Fruit fly (Drosophila melanogaster) whole organism, embryonic: ENCODE data around the gene CG6409.

Source experiments
- Ada2b ChIP-seq: fragments of 200-800 bp; sonication (Bioruptor generic); IDR thresholded peaks from 2 replicates; pipeline ENCODE4 v1.3.6; 2022; ENCODE audit warnings: missing biosample characterization, missing genetic modification characterization
- BEAF-32 ChIP-seq: fragments of 200-800 bp; sonication (Bioruptor generic); optimal IDR thresholded peaks from 3 replicates; lab custom pipeline; 2017; ENCODE audit warnings: missing biosample characterization, missing genetic modification characterization, mild to moderate bottlenecking, moderate library complexity, missing genetic modification reagents
- CG10147 ChIP-seq: fragments of 200-800 bp; sonication (Bioruptor generic); optimal IDR thresholded peaks from 2 replicates; lab custom pipeline; 2019; ENCODE audit warnings: missing biosample characterization, mild to moderate bottlenecking, missing genetic modification characterization, moderate library complexity
- CG11247 ChIP-seq: fragments of 200-800 bp; sonication (Bioruptor generic); IDR thresholded peaks from 2 replicates; pipeline ENCODE4 v1.3.6; 2022; ENCODE audit warnings: missing biosample characterization, missing genetic modification characterization
- CG12219 ChIP-seq: fragments of 200-800 bp; sonication (Bioruptor generic); optimal IDR thresholded peaks from 3 replicates; lab custom pipeline; 2018; ENCODE audit warnings: missing biosample characterization, mild to moderate bottlenecking, missing genetic modification characterization
- CG14860 ChIP-seq: fragments of 200-800 bp; sonication (Bioruptor generic); IDR thresholded peaks from 3 replicates; pipeline ENCODE4 v1.3.6; 2022; ENCODE audit warnings: missing biosample characterization, missing genetic modification characterization; ENCODE audit not compliant: partially characterized antibody
- CG15514 ChIP-seq: fragments of 200-800 bp; sonication (Bioruptor generic); optimal IDR thresholded peaks from 3 replicates; lab custom pipeline; 2017; ENCODE audit warnings: missing biosample characterization, missing genetic modification characterization, mild to moderate bottlenecking, moderate library complexity, missing genetic modification reagents
- CG16863 ChIP-seq: fragments of 200-800 bp; sonication (Bioruptor generic); optimal IDR thresholded peaks from 3 replicates; lab custom pipeline; 2016; ENCODE audit warnings: missing biosample characterization, missing genetic modification characterization
- CG17912 ChIP-seq: fragments of 200-800 bp; sonication (Bioruptor generic); optimal IDR thresholded peaks from 2 replicates; lab custom pipeline; 2018; ENCODE audit warnings: missing biosample characterization, mild to moderate bottlenecking, missing genetic modification characterization
- CG18262 ChIP-seq: fragments of 200-800 bp; optimal IDR thresholded peaks from 3 replicates; lab custom pipeline; 2019; ENCODE audit warnings: missing biosample characterization, mild to moderate bottlenecking, missing genetic modification characterization, moderate library complexity
- CG2116 ChIP-seq: fragments of 200-800 bp; sonication (Bioruptor generic); optimal IDR thresholded peaks from 3 replicates; lab custom pipeline; 2018; ENCODE audit warnings: missing biosample characterization, mild to moderate bottlenecking, missing genetic modification characterization
- CG2712 ChIP-seq: fragments of 200-800 bp; optimal IDR thresholded peaks from 3 replicates; lab custom pipeline; 2019; ENCODE audit warnings: missing biosample characterization, mild to moderate bottlenecking, missing genetic modification characterization, moderate library complexity
- CG30020 ChIP-seq: fragments of 200-800 bp; optimal IDR thresholded peaks from 2 replicates; lab custom pipeline; 2019; ENCODE audit warnings: missing biosample characterization, mild to moderate bottlenecking, missing genetic modification characterization, moderate library complexity
- CG3163 ChIP-seq: fragments of 200-800 bp; sonication (Bioruptor generic); optimal IDR thresholded peaks from 3 replicates; lab custom pipeline; 2016; ENCODE audit warnings: missing biosample characterization, missing genetic modification characterization
- CG32532 ChIP-seq: fragments of 200-800 bp; sonication (Bioruptor generic); IDR thresholded peaks from 2 replicates; pipeline ENCODE4 v1.3.6; 2022; ENCODE audit warnings: missing biosample characterization, missing genetic modification characterization
- CG32772 ChIP-seq: fragments of 200-800 bp; sonication (Bioruptor generic); IDR thresholded peaks from 2 replicates; pipeline ENCODE4 v1.3.6; 2022; ENCODE audit warnings: missing biosample characterization, missing genetic modification characterization
- CG3407 ChIP-seq: fragments of 200-800 bp; sonication (Bioruptor generic); optimal IDR thresholded peaks from 2 replicates; lab custom pipeline; 2018; ENCODE audit warnings: missing biosample characterization, mild to moderate bottlenecking, missing genetic modification characterization
- CG6654 ChIP-seq: fragments of 200-800 bp; sonication (Bioruptor generic); optimal IDR thresholded peaks from 2 replicates; lab custom pipeline; 2017; ENCODE audit warnings: missing biosample characterization, mild to moderate bottlenecking, missing genetic modification characterization
- CG6813 ChIP-seq: fragments of 200-800 bp; sonication (Bioruptor generic); optimal IDR thresholded peaks from 2 replicates; lab custom pipeline; 2017; ENCODE audit warnings: missing biosample characterization, missing genetic modification characterization, mild to moderate bottlenecking, moderate library complexity, missing genetic modification reagents
- CG8290 ChIP-seq, 3 experiments: fragments of 200-800 bp; sonication (Bioruptor generic); optimal IDR thresholded peaks; 2 replicates each; lab custom pipeline; 2016 to 2019; ENCODE audit warnings: missing biosample characterization in 3 of 3, missing genetic modification characterization in 3 of 3, mild to moderate bottlenecking in 2 of 3, moderate library complexity in 1 of 3
- CG8359 ChIP-seq: fragments of 200-800 bp; sonication (Bioruptor generic); optimal IDR thresholded peaks from 2 replicates; lab custom pipeline; 2017; ENCODE audit warnings: missing biosample characterization, mild to moderate bottlenecking, missing genetic modification characterization, borderline replicate concordance
- E2f1 ChIP-seq: fragments of 200-800 bp; sonication (Bioruptor generic); IDR thresholded peaks from 2 replicates; pipeline ENCODE4 v1.3.6; 2022; ENCODE audit warnings: missing biosample characterization, missing genetic modification characterization
- H2.0 ChIP-seq: fragments of 200-800 bp; sonication (Bioruptor generic); IDR thresholded peaks from 2 replicates; pipeline ENCODE4 v1.3.6; 2022; ENCODE audit warnings: missing biosample characterization, missing genetic modification characterization
- Hr78 ChIP-seq, 2 experiments: fragments of 200-800 bp in 1 of 2; fragments of >200 bp in 1 of 2; sonication (Bioruptor generic) in 1 of 2; optimal IDR thresholded peaks; 2 replicates each; lab custom pipeline; 2017 to 2019; ENCODE audit warnings: missing biosample characterization in 2 of 2, missing genetic modification characterization in 2 of 2, mild to moderate bottlenecking in 1 of 2, moderate library complexity in 1 of 2
- Nf-YC ChIP-seq: fragments of 200-800 bp; optimal IDR thresholded peaks from 3 replicates; lab custom pipeline; 2019; ENCODE audit warnings: missing biosample characterization, mild to moderate bottlenecking, missing genetic modification characterization, moderate library complexity
- Optix ChIP-seq: fragments of 200-800 bp; sonication (Bioruptor generic); IDR thresholded peaks from 3 replicates; pipeline ENCODE4 v1.3.6; 2022; ENCODE audit warnings: missing biosample characterization, missing genetic modification characterization
- Tbp ChIP-seq: fragments of >200 bp; optimal IDR thresholded peaks from 2 replicates; lab custom pipeline; 2018; ENCODE audit warnings: missing biosample characterization, missing genetic modification characterization
- abd-A ChIP-seq: fragments of 200-800 bp; sonication (Bioruptor generic); optimal IDR thresholded peaks from 3 replicates; lab custom pipeline; 2019; ENCODE audit warnings: missing biosample characterization, mild to moderate bottlenecking, missing genetic modification characterization, moderate library complexity
- ato ChIP-seq: fragments of 200-800 bp; sonication (Bioruptor generic); IDR thresholded peaks from 2 replicates; pipeline ENCODE4 v1.3.6; 2022; ENCODE audit warnings: missing biosample characterization, missing genetic modification characterization; ENCODE audit not compliant: partially characterized antibody
- crol ChIP-seq: fragments of 200-800 bp; sonication (Bioruptor generic); IDR thresholded peaks from 2 replicates; pipeline ENCODE4 v1.3.6; 2022; ENCODE audit warnings: missing biosample characterization, missing genetic modification characterization
- dati ChIP-seq: fragments of 200-800 bp; sonication (Bioruptor generic); IDR thresholded peaks from 2 replicates; pipeline ENCODE4 v1.3.6; 2022; ENCODE audit warnings: missing biosample characterization, missing genetic modification characterization
- dmrt11E ChIP-seq: fragments of 200-800 bp; sonication (Bioruptor generic); optimal IDR thresholded peaks from 3 replicates; lab custom pipeline; 2018; ENCODE audit warnings: missing biosample characterization, mild to moderate bottlenecking, missing genetic modification characterization, moderate library complexity
- emc ChIP-seq: fragments of 200-800 bp; sonication (Bioruptor generic); optimal IDR thresholded peaks from 2 replicates; lab custom pipeline; 2016; ENCODE audit warnings: missing biosample characterization, missing genetic modification characterization
- en ChIP-seq: fragments of 200-800 bp; sonication (Bioruptor generic); optimal IDR thresholded peaks from 2 replicates; lab custom pipeline; 2016; ENCODE audit warnings: missing biosample characterization, missing genetic modification characterization
- fu2 ChIP-seq: fragments of 200-800 bp; sonication (Bioruptor generic); optimal IDR thresholded peaks from 2 replicates; lab custom pipeline; 2016; ENCODE audit warnings: missing biosample characterization, missing genetic modification characterization
- gem ChIP-seq: fragments of 200-800 bp; sonication (Bioruptor generic); optimal IDR thresholded peaks from 2 replicates; lab custom pipeline; 2019; ENCODE audit warnings: missing biosample characterization, mild to moderate bottlenecking, missing genetic modification characterization, moderate library complexity
- gfzf ChIP-seq: fragments of 200-800 bp; sonication (Bioruptor generic); optimal IDR thresholded peaks from 2 replicates; lab custom pipeline; 2016; ENCODE audit warnings: missing biosample characterization, mild to moderate bottlenecking, missing genetic modification characterization, moderate library complexity
- hkb ChIP-seq, 2 experiments: fragments of 200-800 bp in 1 of 2; fragments of >200 bp in 1 of 2; sonication (Bioruptor generic) in 1 of 2; IDR thresholded peaks in 1 of 2; optimal IDR thresholded peaks in 1 of 2; 2 replicates each; pipeline versions ENCODE4 v1.3.6 to Lab custom; 2017 to 2022; ENCODE audit warnings: missing biosample characterization in 1 of 2, missing genetic modification characterization in 1 of 2
- hth ChIP-seq: fragments of >200 bp; optimal IDR thresholded peaks from 2 replicates; lab custom pipeline; 2017; ENCODE audit warnings: inconsistent platforms
- lmd ChIP-seq: fragments of 200-800 bp; sonication (Bioruptor generic); IDR thresholded peaks from 2 replicates; pipeline ENCODE4 v1.3.6; 2022; ENCODE audit warnings: missing biosample characterization, missing genetic modification characterization
- mam ChIP-seq: fragments of 200-800 bp; sonication (Bioruptor generic); optimal IDR thresholded peaks from 3 replicates; lab custom pipeline; 2016; ENCODE audit warnings: missing biosample characterization, missing genetic modification characterization
- otp ChIP-seq: fragments of 200-800 bp; sonication (Bioruptor generic); IDR thresholded peaks from 3 replicates; pipeline ENCODE4, ENCODE4 v1.3.6; 2022; ENCODE audit warnings: missing biosample characterization, missing genetic modification characterization
- phol ChIP-seq: fragments of 200-800 bp; sonication (Bioruptor generic); optimal IDR thresholded peaks from 3 replicates; lab custom pipeline; 2018; ENCODE audit warnings: missing biosample characterization, mild to moderate bottlenecking, missing genetic modification characterization, moderate library complexity
- pnt ChIP-seq: fragments of 200-800 bp; sonication (Bioruptor generic); optimal IDR thresholded peaks from 3 replicates; lab custom pipeline; 2016; ENCODE audit warnings: missing biosample characterization, missing genetic modification characterization
- pzg ChIP-seq: fragments of 200-800 bp; sonication (Bioruptor generic); optimal IDR thresholded peaks from 3 replicates; lab custom pipeline; 2018; ENCODE audit warnings: missing biosample characterization, mild to moderate bottlenecking, missing genetic modification characterization, moderate library complexity
- sim ChIP-seq: fragments of 200-800 bp; sonication (Bioruptor generic); IDR thresholded peaks from 2 replicates; pipeline ENCODE4 v1.3.6; 2022; ENCODE audit warnings: missing biosample characterization, missing genetic modification characterization
- tgo ChIP-seq: fragments of 200-800 bp; sonication (Bioruptor generic); IDR thresholded peaks from 3 replicates; pipeline ENCODE4 v1.3.6; 2022; ENCODE audit warnings: missing biosample characterization, missing genetic modification characterization
- zen2 ChIP-seq: fragments of 200-800 bp; sonication (Bioruptor generic); IDR thresholded peaks from 3 replicates; pipeline ENCODE4 v1.3.6; 2022; ENCODE audit warnings: missing biosample characterization, missing genetic modification characterization; ENCODE audit not compliant: partially characterized antibody
- zfh1 ChIP-seq: fragments of 200-800 bp; sonication (Bioruptor generic); IDR thresholded peaks from 3 replicates; pipeline ENCODE4 v1.3.6; 2022; ENCODE audit warnings: missing biosample characterization, missing genetic modification characterization

CG6409 gene

DNA sequence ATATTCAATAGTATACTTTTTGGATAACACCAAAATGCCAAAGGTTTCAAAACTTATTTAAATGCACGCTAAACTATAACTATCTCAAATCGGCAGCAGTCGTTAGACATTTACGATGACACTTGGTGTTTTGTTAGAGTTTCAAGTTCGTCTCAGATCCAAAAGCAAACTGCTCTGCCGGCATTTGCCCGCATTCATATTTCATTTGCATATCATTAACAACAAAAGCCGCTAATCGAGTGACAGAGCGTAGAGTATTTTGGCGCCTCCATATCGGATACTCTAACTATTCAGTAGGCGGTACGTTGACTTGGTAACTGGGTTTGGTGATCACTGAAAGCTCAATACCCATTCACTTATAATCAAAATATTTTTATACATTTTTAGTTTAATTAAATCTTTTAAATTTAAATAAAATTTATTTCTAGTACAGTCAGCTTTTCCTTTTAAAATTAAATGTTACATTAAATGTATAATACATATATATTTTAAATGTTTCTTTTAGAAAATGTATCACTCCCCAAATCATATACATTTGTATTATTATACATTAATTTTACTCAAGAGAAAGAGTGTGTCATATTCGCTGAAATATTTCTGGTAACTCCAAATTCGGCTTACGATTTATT, 11.1 kb upstream of the CG6409 start (continued):
- TF ChIP-seq CG15514 (GFP tag; lab: Kevin White, UChicago), result no peak
- TF ChIP-seq zen2 (GFP tag; lab: Robert Waterston, UW), result no peak
- no peak for TF ChIP-seq CG32772 (GFP tag; lab: Robert Waterston, UW)
- no peak for TF ChIP-seq ato (GFP tag; lab: Robert Waterston, UW)
- peak; percentile 16; the same call in 1 of the 2 replicates for TF ChIP-seq E2f1 (GFP tag; lab: Robert Waterston, UW)
- TF ChIP-seq CG12219, result no peak
- peak; percentile 44 for TF ChIP-seq phol (tag; lab: Kevin White, UChicago)
- no peak for TF ChIP-seq CG2116 (GFP tag; lab: Kevin White, UChicago)
- no peak; the same call in 1 of the 2 replicates for TF ChIP-seq lmd (GFP tag; lab: Robert Waterston, UW)
- TF ChIP-seq Tbp, result no peak
- TF ChIP-seq CG10147 (GFP tag; lab: Kevin White, UChicago), result peak; percentile 14
- no peak for TF ChIP-seq mam (GFP tag; lab: Kevin White, UChicago)
- no peak for TF ChIP-seq CG14860
- no peak for TF ChIP-seq Optix (GFP tag; lab: Robert Waterston, UW)
- peak in 1 of 2 experiments; percentile 7 for TF ChIP-seq Hr78 (GFP tag; optimal IDR thresholded peaks at IDR 0.05; lab: Kevin White, UChicago)
- peak; percentile 68 for TF ChIP-seq CG18262 (tag; lab: Kevin White, UChicago)
- TF ChIP-seq abd-A (tag; lab: Kevin White, UChicago), result peak; percentile 90
- no peak for TF ChIP-seq CG6813 (GFP tag; lab: Kevin White, UChicago)
- TF ChIP-seq pnt (GFP tag; lab: Kevin White, UChicago), result no peak
- no peak for TF ChIP-seq pzg (GFP tag; lab: Kevin White, UChicago)
- peak; percentile 58; the same call in 2 of the 3 replicates for TF ChIP-seq tgo (GFP tag; lab: Robert Waterston, UW)
- TF ChIP-seq CG8359 (GFP tag; lab: Kevin White, UChicago), result no peak
- TF ChIP-seq en (GFP tag; lab: Kevin White, UChicago), result no peak
- peak; percentile 81 for TF ChIP-seq gem
- no peak for TF ChIP-seq hth
- no peak for TF ChIP-seq CG11247 (GFP tag; lab: Robert Waterston, UW)
- peak; percentile 39 for TF ChIP-seq dmrt11E (tag; lab: Kevin White, UChicago)
- no peak for TF ChIP-seq otp (GFP tag; lab: Robert Waterston, UW)
- no peak for TF ChIP-seq hkb (optimal IDR thresholded peaks at IDR 0.05; lab: Kevin White, UChicago)
- TF ChIP-seq hkb (GFP tag; IDR thresholded peaks at IDR 0.05; lab: Robert Waterston, UW), result 0 out of 2 replicates have a peak, but pooled peaks have one; percentile 21
- TF ChIP-seq CG16863 (GFP tag; lab: Kevin White, UChicago), result no peak
- no peak for TF ChIP-seq BEAF-32 (GFP tag; lab: Kevin White, UChicago)
- TF ChIP-seq gfzf (GFP tag; lab: Kevin White, UChicago), result no peak
- no peak for TF ChIP-seq CG8290 (GFP tag; optimal IDR thresholded peaks at IDR 0.05; lab: Kevin White, UChicago)
- TF ChIP-seq CG8290 (tag; optimal IDR thresholded peaks at IDR 0.05; lab: Kevin White, UChicago), result no peak
- no peak for TF ChIP-seq CG17912 (GFP tag; lab: Kevin White, UChicago)
- TF ChIP-seq fu2 (GFP tag; lab: Kevin White, UChicago), result no peak
- TF ChIP-seq H2.0, result no peak
- TF ChIP-seq CG2712 (tag; lab: Kevin White, UChicago), result peak; percentile 73
- no peak for TF ChIP-seq emc (GFP tag; lab: Kevin White, UChicago)
- TF ChIP-seq CG3163 (GFP tag; lab: Kevin White, UChicago), result no peak
- TF ChIP-seq CG6654 (GFP tag; lab: Kevin White, UChicago), result no peak
- no peak for TF ChIP-seq zfh1
- no peak for TF ChIP-seq crol (GFP tag; lab: Robert Waterston, UW)
- TF ChIP-seq sim (GFP tag; lab: Robert Waterston, UW), result no peak
- peak; percentile 4 for TF ChIP-seq CG30020 (tag; lab: Kevin White, UChicago)
- no peak for TF ChIP-seq CG3407 (GFP tag; lab: Kevin White, UChicago)
- TF ChIP-seq Nf-YC, result peak; percentile 62
- TF ChIP-seq dati, result no peak
- TF ChIP-seq CG32532 (GFP tag; lab: Robert Waterston, UW), result no peak
- no peak for TF ChIP-seq Ada2b (GFP tag; lab: Robert Waterston, UW)
